Fruit fly (Drosophila melanogaster) ovary, adult (tissue): ENCODE measurements around the gene CG13720.

ENCODE experiments used
- CG17801 ChIP-seq: fragments of 200-800 bp; optimal IDR thresholded peaks from 2 replicates; lab custom pipeline; 2019; ENCODE audit warnings: missing biosample characterization, mild to moderate bottlenecking, missing genetic modification characterization, moderate library complexity; ENCODE audit not compliant: partially characterized antibody

CG13720 gene

DNA sequence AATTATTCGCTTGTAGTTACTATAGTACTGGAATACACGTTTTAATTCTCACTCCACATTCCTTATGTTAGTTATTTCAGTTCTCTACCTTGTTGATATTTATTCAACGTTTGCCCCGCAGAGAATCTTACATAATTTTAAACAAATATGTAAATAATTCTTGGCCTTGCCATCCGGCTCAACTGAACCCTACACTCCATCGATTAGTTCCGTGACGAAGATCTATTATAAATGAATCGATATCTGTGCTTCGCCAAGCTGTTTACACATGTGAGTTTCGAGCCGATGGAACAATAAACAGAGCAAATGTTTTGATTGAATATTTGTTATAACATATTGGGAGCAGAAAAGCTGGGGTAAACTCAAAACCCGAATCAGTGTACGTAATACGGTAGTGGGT lies 21.5 kb upstream of the CG13720 start:
- no peak for TF ChIP-seq CG17801 (GFP tag; lab: Kevin White, UChicago)

DNA sequence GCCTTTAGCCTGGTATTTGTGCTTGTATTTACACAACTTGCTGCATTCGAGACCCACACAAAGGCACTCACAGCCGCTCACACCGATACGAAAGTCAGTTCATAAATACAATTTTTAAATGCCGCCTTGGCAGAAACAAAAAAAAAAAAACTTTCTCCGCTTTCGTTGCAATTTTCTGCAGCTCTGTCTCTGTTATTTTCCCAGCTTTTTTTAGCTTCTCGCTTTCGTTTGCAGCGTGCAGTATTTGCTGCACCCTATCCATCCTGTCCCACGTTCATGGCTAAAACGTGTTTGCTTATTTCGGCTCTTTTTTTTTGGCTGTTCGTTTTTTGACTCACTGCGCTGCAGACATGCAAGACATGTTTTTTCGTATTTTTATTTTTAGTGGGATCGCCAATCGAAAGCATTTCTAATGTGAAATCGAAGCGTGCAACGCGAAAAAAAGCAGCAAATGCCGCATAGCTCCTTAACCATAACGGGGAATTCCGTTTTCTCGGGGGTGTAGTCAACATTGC lies 19.2 kb upstream of the CG13720 start:
- no peak for TF ChIP-seq CG17801 (GFP tag; lab: Kevin White, UChicago)

DNA sequence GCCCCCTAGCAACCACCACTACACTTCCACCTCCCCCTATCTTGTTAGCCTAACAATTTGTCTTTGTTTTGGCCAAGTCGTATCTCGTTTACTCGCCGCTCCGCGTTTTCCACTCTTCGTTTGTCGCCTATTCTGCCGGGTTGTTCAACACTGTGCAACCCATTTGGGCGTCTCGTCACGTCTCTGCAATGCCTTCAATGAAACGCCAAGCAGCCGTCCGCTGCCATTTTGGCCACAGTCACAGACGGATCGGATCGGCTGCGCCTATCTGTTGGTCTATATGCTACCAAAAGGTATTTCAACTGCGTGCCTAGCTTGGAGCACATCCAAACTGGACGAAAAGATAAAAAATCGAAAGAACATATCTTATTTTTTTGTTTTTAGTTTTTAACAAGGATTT lies 16.1 kb upstream of the CG13720 start:
- no peak for TF ChIP-seq CG17801 (GFP tag; lab: Kevin White, UChicago)

DNA sequence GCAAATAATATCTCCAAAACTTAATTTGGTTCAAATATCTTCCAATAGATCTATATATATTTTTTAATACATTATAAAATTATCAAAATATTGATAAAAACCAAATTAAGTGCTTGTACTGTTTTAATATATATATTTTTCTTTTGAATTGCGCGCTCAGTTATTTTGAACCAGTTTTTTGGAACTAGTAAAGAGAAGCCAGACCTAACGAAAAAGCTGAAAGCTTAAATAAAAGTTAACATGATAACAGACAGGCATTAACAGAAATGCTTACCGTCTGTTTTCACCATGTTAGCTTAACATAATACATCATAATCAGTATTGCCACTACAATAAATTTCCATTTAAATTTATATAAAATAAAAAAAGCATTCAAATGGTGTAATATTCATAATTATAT lies 10.0 kb upstream of the CG13720 start:
- no peak for TF ChIP-seq CG17801 (GFP tag; lab: Kevin White, UChicago)

DNA sequence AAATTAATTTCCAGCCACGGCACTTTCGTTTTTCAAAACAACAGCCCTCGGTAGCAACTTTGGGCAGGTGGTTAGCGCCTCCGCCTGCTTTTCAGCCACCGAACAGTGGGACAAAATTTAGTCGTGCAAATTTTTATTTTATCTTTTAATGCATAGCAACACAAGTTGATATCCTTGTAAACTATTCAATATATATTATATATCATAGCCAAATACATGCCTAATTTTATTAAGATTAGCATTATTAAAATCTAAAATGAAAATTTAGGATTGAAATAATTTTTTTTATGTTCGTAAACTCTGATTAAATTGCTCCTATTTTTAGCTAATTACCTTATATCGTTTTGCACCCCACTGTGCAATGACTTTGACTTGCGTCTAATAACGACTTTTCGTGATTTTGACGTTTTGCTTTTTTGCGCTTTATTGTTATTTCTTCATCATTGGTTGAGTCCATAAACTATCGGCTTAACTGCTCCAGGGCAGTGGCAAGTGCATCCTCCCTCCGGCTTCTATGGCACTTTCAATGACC lies 8.7 kb upstream of the CG13720 start:
- no peak for TF ChIP-seq CG17801 (GFP tag; lab: Kevin White, UChicago)

DNA sequence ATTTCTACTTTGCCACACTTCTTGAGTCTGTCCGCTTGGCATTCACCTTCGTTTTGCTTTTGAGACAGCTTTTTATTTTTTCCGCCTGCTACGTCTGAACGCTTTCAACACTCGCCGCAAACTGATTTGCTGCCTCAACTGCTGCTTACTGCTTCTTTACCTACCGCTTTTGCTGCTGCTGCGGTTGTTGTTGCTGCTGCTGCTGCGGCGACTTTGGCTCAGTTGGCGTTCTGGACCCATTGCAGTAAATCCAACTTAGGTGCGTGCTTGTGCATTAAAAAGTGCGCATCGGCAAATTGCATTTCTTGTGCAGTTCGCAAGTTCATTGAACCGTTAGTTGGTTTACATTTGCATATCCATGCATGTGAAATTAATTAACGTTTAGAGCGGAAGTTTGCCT lies 8.0 kb upstream of the CG13720 start, which contains the start of gene NT1:
Gene NT1, minus strand, starts transcription at position 127 of the 400 bp plus-strand sequence.
- TF ChIP-seq CG17801 (GFP tag; lab: Kevin White, UChicago): no peak

DNA sequence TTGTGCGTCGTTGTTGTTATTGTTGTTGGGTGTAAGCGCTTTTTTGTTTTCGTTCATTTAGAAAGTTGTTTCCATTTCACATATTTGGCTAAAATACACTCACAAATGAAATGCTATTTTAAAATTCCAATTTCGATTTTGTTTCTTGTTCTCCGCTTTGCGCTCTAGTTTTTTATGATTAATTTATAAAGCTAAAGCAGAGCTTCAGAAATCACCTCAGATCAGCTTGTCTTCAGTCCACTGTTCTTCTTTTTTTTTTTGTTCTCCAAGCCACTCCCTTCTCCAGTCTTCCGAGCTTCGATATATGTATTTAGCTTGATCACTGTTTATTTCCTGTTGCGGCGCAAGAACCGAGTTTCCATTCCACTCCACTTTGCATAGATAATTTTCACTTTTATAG lies 7.5 kb upstream of the CG13720 start:
- TF ChIP-seq CG17801 (GFP tag; lab: Kevin White, UChicago): no peak

DNA sequence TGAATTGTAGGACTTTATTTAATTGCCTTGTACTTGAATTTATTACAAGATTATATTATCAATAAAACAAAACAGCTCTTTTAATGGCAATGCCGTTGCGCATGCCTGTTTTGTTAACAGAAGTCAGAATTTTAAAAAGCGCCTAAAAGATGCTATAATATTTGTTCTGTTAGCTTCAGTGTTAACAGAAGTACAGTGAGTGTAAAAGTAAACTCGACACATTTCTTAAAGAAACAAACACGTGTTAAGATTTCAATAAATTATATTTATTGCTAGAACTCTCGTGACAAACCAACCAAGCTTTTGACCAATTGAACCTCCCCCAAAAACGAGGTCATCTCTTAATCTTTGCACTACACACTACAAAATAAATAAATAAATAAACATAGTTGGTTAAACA lies 1.1 kb upstream of the CG13720 start:
- no peak for TF ChIP-seq CG17801 (GFP tag; lab: Kevin White, UChicago)

DNA sequence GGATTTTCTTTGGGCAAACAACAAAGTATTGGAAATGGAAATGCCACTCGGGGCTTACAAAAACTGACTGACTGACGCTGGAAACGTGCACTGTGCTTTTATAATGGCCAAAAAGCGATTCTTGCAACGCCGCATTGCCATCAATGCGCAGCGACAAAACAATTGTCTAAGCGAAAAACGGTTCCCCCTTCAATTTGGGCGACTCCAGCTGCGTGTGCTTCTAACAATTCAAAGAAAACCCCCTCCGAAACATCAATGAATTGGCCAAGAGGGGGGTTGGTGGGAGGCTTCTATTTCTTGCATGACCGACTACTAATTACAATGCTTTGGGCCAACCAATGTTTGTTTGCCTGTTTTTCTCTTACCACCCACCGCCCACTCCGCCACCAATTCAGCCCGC lies 2.6 kb downstream of the CG13720 start, which contains the start of gene CG13721:
Gene CG13721, minus strand, starts transcription at position 101 of the 400 bp plus-strand sequence.
- TF ChIP-seq CG17801 (GFP tag; lab: Kevin White, UChicago): no peak

DNA sequence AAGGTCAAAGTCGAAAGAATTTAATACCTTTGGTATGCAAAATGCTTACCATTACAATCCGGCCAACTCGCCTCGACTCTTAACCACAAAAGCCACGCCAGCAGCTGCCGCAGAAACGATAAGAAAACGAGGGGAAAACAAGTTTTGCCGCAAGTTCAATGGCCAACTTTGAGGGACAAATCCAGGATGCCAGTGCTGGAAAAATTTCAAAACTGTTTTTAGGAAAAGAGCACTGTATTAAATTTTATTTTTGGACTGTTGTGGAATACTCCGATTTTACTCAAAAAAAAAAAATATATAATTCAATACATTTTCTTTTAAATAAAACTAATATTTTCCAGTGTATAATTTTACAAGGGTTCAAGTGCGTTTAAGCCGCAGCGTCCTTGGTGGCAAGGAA lies 5.7 kb downstream of the CG13720 start:
- no peak for TF ChIP-seq CG17801 (GFP tag; lab: Kevin White, UChicago)

DNA sequence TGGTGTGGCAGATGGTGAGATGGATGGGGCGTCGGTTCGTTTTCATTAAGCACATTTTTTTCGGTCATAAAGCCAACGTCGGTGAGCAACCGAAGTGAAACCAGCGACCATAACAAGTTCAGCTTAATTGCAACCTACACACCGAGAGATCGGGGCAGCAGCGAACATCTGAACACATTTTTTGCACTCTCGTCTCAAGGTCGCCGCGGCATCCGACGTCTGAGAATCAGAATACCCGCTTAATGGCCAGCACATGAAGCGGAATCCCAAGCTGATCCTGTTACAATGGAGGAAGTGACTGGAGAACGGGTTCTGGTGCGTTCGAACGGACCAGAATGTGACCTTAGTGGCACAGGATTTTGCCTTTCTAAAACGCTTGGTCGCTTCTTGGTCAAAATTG lies 6.7 kb downstream of the CG13720 start:
- no peak for TF ChIP-seq CG17801 (GFP tag; lab: Kevin White, UChicago)

DNA sequence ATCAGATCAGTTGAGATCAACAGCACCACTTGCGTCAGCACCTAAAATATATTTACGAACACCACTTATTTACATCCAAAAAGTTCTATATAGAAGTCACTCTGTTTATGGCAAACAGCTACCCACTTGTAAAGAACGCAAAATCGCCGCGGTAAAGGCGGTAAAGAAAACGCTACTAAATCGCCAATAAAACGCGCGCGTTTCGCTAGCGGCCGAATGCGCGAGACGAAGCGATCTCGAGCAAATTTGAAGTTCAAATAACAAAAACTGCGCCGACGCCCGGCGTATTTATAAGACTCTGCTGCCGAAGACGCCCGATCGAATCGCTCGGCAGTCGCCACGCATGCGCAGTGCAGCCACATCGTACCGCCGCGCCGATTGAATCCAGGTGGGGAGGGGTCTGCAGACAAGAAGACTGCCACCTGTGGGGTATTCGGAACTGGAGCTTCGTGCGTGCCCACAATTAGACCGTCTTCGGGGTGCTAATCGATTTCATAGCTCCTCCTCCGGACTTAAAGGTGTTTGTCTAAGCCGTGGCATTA lies 9.5 kb downstream of the CG13720 start, which contains the start of gene CG13722:
Gene CG13722, minus strand, starts transcription at position 262 of the 542 bp plus-strand sequence.
- no peak for TF ChIP-seq CG17801 (GFP tag; lab: Kevin White, UChicago)

DNA sequence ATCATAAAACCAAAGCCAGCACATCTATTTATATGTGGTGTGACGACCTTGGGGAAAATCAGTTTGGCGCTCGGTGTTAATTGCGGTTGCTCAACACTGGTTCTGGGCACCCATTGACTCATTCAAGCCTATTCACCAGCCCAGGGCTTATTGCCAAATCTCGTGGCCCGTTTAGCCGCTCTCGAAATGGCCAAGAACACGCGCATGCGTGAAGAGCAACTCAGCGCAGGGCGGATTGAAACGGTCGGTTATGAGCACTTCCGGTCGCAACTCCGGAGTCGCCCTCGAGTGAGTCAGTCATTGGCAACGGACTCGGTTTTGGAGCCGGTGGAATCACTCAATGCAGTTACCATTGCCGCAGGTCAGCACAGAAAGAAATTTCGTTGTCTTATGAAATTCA lies 10.8 kb downstream of the CG13720 start:
- no peak for TF ChIP-seq CG17801 (GFP tag; lab: Kevin White, UChicago)

DNA sequence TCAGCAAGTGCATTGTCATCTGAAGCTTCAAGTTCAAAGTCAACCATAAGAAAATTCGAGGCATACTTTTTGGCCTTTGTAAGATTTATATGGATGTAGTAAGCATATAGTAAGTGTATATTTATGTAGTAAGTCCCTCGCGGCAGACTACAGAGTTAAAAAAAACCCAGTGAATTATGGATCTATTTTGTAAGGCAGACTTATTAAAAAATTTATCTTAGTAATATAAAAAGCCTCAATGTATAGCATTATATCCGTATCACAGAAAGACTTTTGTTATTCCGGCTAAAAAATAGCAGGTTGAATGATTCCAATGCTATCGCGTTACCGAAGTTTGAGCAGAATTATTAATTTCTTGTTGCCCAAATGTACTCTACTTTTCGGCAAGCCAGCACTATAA lies 15.7 kb downstream of the CG13720 start:
- TF ChIP-seq CG17801 (GFP tag; lab: Kevin White, UChicago): no peak

DNA sequence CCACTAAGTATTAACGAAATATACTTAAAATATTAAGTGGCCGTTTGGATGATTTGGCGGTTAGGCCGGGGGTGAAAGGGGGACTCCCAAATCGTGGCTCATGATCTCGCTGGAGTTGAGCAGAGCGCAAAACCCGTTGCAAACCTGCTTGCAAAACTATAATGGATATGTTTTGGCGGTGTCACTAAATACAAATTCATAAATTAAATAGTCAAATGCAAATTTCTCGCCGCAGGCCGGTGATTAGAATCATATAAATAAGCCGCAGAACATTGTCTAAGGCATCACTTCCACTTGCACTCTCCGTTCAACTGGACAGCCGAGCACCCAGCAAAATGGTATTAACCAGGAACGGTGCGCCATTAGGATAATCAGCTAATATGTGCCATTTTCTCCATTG lies 17.8 kb downstream of the CG13720 start, which contains the start of gene CG11350:
Gene CG11350, plus strand, starts transcription at position 301 of the 400 bp plus-strand sequence.
- TF ChIP-seq CG17801 (GFP tag; lab: Kevin White, UChicago): no peak

DNA sequence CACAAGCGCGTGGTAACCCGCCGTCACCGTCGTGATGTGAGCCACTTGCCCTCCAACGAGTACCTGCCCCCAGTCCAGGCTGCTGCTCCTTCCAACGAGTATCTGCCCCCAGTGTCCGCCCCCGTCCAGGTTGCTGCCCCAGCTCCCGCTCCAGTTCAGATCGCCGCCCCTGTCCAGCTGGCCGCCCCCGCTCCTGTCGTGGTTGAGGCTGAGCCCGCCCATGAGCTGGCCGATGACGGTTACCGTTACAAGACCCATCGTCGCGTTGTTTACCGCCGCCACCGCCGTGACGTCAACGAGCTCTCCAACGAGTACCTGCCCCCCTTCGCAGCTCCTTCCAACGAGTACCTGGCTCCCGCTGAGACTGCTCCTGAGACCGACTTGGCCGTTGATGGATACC lies 19.5 kb downstream of the CG13720 start:
- TF ChIP-seq CG17801 (GFP tag; lab: Kevin White, UChicago): no peak
